Worm (Caenorhabditis elegans): ENCODE measurements around the gene arrd-6.

DNA sequence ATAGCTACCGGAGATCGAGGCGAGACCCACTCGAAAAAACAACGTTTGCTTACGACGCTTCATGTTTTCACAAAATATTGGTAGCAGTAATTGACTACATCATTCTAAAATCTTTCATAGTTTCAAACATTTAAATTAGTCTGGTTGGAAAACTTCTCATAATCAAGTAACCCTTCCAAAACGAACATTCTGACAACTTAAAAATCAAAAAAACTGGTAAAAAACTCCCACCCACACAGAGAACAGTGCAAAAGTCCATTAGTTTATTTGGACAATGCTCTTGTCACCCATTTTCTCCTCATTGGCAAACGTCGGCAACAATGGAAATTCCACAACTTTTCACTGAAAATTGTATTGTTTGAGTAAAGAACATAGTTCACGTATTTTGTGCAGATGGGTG lies 34.8 kb downstream of the arrd-6 start, which contains the start of gene F37H8.6:
- TF ChIP-seq mdt-29 (GFP tag; IDR thresholded peaks at IDR 0.05) (no peak), nhr-42 (GFP tag; IDR thresholded peaks at IDR 0.05) (no peak), lin-38 (GFP tag; IDR thresholded peaks at IDR 0.05) (no peak), lin-13 (GFP tag; optimal IDR thresholded peaks at IDR 0.05) (no peak), ztf-11 (tag; optimal IDR thresholded peaks at IDR 0.05) (no peak), unc-39 (tag; optimal IDR thresholded peaks at IDR 0.05) (no peak), pqm-1 (tag; optimal IDR thresholded peaks at IDR 0.05) (no peak), nhr-25 (tag; optimal IDR thresholded peaks at IDR 0.05; ENCODE audit: borderline replicate concordance, insufficient read depth) (no peak)
